Worm (Caenorhabditis elegans): Measurements from ENCODE around the gene Y57G11B.5.

DNA sequence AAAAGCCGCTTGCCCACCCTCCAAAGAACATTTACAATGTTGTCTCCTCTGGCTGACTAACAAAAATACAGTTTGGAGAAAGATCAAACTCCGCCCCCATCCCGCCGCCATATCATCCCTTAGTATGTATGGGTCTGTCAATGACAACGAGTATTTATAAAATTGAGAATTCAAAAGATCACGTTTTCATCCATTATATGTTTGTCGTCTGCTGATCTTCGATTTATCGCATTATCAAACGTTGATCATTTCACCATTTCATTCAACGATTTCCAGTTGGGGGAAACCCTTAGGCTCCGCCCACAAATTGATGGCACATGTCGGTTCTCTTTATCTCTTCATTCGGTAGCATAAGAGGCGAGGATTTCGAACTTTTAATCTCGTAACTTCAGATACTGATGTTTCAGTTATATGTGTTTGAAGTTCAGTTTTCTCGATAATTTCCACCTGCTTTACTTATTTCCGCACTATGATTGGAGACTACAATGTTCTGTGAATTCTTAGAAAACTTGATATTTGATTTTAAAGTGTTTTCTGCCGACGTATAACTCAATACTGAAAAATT is 39.6 kb downstream of the Y57G11B.5 start:
- no peak for TF ChIP-seq him-1 (tag; optimal IDR thresholded peaks at IDR 0.05)
- TF ChIP-seq W03F9.2 (tag; optimal IDR thresholded peaks at IDR 0.05), result no peak

Data from whole organism, L4/young adult.